Worm (Caenorhabditis elegans): Measurements from ENCODE around the gene D1054.18.

The D1054.18 gene

ce11 chrV:10801154-10801553 is at the start of gene D1054.18:
Gene D1054.18, minus strand, starts transcription at chrV:10801198.
- no peak for TF ChIP-seq M03D4.4 (tag; optimal IDR thresholded peaks at IDR 0.05)

DNA sequence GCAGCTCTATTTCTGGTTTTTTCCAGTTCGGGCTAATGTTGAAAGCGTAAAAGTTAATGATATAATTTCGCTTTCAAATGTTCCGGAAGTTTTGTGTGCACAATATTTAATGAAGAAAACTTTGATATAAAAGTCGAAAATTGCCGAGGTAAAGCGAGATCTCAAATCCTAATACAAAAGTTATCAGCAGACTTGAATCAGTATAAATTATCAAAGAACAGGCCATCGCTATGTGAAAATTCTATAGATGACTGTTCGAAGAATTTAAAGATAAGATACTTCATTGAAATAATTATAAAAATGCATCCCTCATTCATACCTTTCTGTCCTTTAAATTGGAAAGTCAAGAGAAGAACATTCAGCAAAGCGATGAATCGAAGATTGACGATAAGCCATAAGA is 45.9 kb upstream of the D1054.18 start, which contains the start of gene C29A12.6:
Gene C29A12.6 (plus strand): TSS at position 301 of the 400 bp plus-strand sequence.
- TF ChIP-seq mls-2 (tag; optimal IDR thresholded peaks at IDR 0.05) = no peak
- no peak for TF ChIP-seq sptf-1 (tag; optimal IDR thresholded peaks at IDR 0.05)
- TF ChIP-seq nhr-28 (tag; optimal IDR thresholded peaks at IDR 0.05) = no peak
- no peak for TF ChIP-seq mab-5 (tag; optimal IDR thresholded peaks at IDR 0.05)
- no peak for TF ChIP-seq M03D4.4 (tag; optimal IDR thresholded peaks at IDR 0.05)
- no peak for TF ChIP-seq bed-3 (GFP tag; optimal IDR thresholded peaks at IDR 0.05)
- TF ChIP-seq pha-4 (tag; optimal IDR thresholded peaks at IDR 0.05) = no peak
- TF ChIP-seq ceh-83 (GFP tag; optimal IDR thresholded peaks at IDR 0.05) = no peak

ce11 chrV:10839398-10839797 is 38.4 kb upstream of the D1054.18 start:
- TF ChIP-seq mls-2 (tag; optimal IDR thresholded peaks at IDR 0.05) (no peak), ces-1 (GFP tag; optimal IDR thresholded peaks at IDR 0.05) (peak; percentile 75)

- TF ChIP-seq unc-120 (tag; optimal IDR thresholded peaks at IDR 0.05; ENCODE audit: poor library complexity, severe bottlenecking) (no peak), nhr-12 (tag; optimal IDR thresholded peaks at IDR 0.05) (no peak), blmp-1 (tag; optimal IDR thresholded peaks at IDR 0.05) (no peak), flh-1 (GFP tag; optimal IDR thresholded peaks at IDR 0.05) (no peak), mep-1 (tag; optimal IDR thresholded peaks at IDR 0.05) (no peak), nhr-76 (tag; optimal IDR thresholded peaks at IDR 0.05) (no peak), nhr-2 (tag; optimal IDR thresholded peaks at IDR 0.05) (no peak), ztf-11 (tag; optimal IDR thresholded peaks at IDR 0.05) (no peak), ceh-43 (GFP tag; optimal IDR thresholded peaks at IDR 0.05) (no peak), ces-1 (GFP tag; optimal IDR thresholded peaks at IDR 0.05) (no peak), bed-3 (GFP tag; optimal IDR thresholded peaks at IDR 0.05) (no peak)
These were observed 37.2 kb upstream of the D1054.18 start for ce11 chrV:10838204-10838603.

DNA sequence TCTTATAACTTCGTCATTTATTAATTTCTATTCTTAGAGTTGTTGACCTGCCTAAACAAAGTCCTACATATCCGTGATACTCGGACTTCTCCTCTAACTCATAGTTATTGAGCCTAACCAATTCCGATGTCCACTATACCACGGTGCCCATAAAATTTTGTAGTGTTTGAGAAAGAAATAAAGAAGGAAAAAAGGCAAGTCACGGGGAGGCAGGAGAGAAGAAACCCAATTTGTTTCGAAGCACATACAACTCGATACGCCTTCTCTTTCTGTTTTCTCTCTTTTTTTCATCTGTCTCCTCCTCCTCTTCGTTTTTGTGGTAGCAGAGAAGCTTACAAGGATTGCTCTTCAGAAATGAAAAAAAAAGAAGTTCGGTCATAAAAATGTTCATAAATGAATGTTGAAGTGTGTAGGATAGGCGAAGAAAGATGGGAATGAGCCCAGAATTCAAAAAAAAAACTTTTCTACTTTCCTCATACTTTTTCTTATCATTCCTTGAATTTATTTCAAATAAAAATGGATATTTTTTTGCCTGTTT is 33.8 kb upstream of the D1054.18 start:
- TF ChIP-seq elt-1 (tag; optimal IDR thresholded peaks at IDR 0.05; ENCODE audit: borderline replicate concordance, insufficient read depth) = no peak
- TF ChIP-seq ztf-11 (tag; optimal IDR thresholded peaks at IDR 0.05) = no peak
- peak; percentile 54 for TF ChIP-seq ces-1 (GFP tag; optimal IDR thresholded peaks at IDR 0.05)

ce11 chrV:10832862-10833261 is 31.9 kb upstream of the D1054.18 start:
- TF ChIP-seq pha-4 (tag; optimal IDR thresholded peaks at IDR 0.05) = no peak
- TF ChIP-seq unc-62 (GFP tag; optimal IDR thresholded peaks at IDR 0.05) = no peak
- no peak for TF ChIP-seq flh-1 (GFP tag; optimal IDR thresholded peaks at IDR 0.05)

DNA sequence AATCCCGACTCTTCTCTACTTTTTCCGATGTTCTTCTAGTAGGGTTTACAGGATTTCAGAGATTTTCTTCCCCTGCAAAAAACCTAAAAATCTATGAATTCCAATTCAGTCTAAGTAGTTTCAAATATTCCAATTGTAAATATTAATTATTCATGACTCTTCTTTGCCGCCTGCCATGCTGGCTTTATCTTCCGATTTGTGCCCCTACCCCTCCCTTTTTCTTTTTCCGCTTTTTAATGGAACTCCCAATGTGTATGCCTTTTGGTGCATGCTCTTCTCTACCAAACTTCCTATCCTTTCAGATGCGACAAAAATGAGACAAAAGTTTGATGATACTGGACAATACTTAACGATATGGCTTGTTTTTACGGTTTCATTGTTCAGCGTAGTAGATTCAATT is 23.7 kb upstream of the D1054.18 start, which contains the start of gene nrx-1:
Gene nrx-1 (plus strand): TSS at position 301 of the 400 bp plus-strand sequence.
- no peak for TF ChIP-seq lin-32 (GFP tag; optimal IDR thresholded peaks at IDR 0.05)

ce11 chrV:10818498-10818897 is 17.5 kb upstream of the D1054.18 start:
- TF ChIP-seq zip-8 (tag; optimal IDR thresholded peaks at IDR 0.05) = no peak
- TF ChIP-seq ces-1 (GFP tag; optimal IDR thresholded peaks at IDR 0.05) = peak; percentile 94

DNA sequence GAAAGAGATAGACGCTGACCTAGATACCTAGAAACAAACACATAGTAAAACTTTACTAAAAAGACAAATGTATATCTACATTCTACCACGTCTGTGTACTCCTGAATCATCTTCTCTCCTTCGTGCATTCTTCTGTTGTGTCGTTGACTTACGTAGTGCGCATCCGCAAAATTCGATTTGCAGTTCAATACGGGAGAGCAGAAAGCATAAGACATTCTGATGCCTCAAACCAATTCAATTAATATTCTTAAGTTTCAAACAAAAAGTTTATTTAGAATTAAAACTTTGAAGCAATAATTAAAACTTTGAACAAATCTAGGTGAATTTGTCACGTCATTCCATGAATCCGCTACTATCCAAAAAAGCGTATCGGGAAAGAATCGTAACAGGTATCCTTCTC is 15.8 kb upstream of the D1054.18 start:
- TF ChIP-seq bed-3 (GFP tag; optimal IDR thresholded peaks at IDR 0.05) (no peak), tbx-8 (GFP tag; optimal IDR thresholded peaks at IDR 0.05) (no peak), ces-1 (GFP tag; optimal IDR thresholded peaks at IDR 0.05) (peak; percentile 88)

Measured in whole organism, mixed stage, embryonic.